Worm (Caenorhabditis elegans): Measurements from ENCODE around the gene unc-31.

DNA sequence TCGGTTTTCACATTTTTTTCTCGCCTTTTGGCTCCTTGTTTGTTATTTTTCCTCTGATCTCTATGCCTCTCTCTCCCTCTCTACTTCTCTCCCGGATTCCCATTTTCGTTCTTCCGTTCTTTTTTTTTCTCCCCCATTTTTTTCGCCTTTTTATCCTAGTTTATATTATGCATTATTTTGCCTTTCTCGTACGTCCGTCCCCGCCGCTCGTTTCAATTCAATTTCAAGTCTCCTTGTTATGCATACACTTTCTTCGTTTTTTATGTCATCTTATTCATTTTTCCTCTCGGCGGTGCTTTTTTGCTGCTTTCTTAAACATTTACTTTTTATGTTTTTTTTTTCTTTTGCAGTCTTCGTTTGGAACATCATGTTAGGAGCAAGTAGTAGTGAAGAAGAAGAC, at the start of gene unc-31:
- TF ChIP-seq snpc-4 (tag; optimal IDR thresholded peaks at IDR 0.05): no peak
- TF ChIP-seq lin-13 (tag; optimal IDR thresholded peaks at IDR 0.05): no peak
- no peak for TF ChIP-seq unc-62 (GFP tag; optimal IDR thresholded peaks at IDR 0.05)
- no peak for TF ChIP-seq bed-3 (GFP tag; optimal IDR thresholded peaks at IDR 0.05)
- no peak for TF ChIP-seq nhr-76 (tag; optimal IDR thresholded peaks at IDR 0.05)

All from whole organism, mixed stage, embryonic.